Worm (Caenorhabditis elegans): ENCODE results near the gene acr-18.

The acr-18 gene

ce11 chrV:15562541-15562940 lies 3.6 kb upstream of the acr-18 start:
- no peak for TF ChIP-seq zim-3 (tag; optimal IDR thresholded peaks at IDR 0.05)
- TF ChIP-seq mcd-1 (GFP tag; IDR thresholded peaks at IDR 0.05) = no peak
- TF ChIP-seq die-1 (tag; optimal IDR thresholded peaks at IDR 0.05) = no peak
- TF ChIP-seq attf-3 (GFP tag; conservative IDR thresholded peaks at IDR 0.05) = no peak
- no peak for TF ChIP-seq Y56A3A.18 (GFP tag; IDR thresholded peaks at IDR 0.05)
- TF ChIP-seq tbx-9 (tag; optimal IDR thresholded peaks at IDR 0.05; ENCODE audit: borderline replicate concordance) = no peak
- no peak for TF ChIP-seq K12H6.12 (tag; optimal IDR thresholded peaks at IDR 0.05)
- peak; percentile 66; the same call in 1 of the 2 replicates for TF ChIP-seq nfyb-1 (GFP tag; IDR thresholded peaks at IDR 0.05)
- no peak for TF ChIP-seq ztf-6 (GFP tag; IDR thresholded peaks at IDR 0.05)
- no peak for TF ChIP-seq B0019.2 (GFP tag; conservative IDR thresholded peaks at IDR 0.05)
- TF ChIP-seq F39B2.1 (GFP tag; IDR thresholded peaks at IDR 0.05) = no peak
- no peak for TF ChIP-seq F33H1.4 (GFP tag; IDR thresholded peaks at IDR 0.05)
- TF ChIP-seq lin-40 (tag; optimal IDR thresholded peaks at IDR 0.05) = no peak
- no peak for TF ChIP-seq Y79H2A.3 (GFP tag; conservative IDR thresholded peaks at IDR 0.05)
- TF ChIP-seq Y67H2A.10 (GFP tag; conservative IDR thresholded peaks at IDR 0.05) = no peak
- TF ChIP-seq zfh-2 (GFP tag; conservative IDR thresholded peaks at IDR 0.05) = peak; percentile 46

DNA sequence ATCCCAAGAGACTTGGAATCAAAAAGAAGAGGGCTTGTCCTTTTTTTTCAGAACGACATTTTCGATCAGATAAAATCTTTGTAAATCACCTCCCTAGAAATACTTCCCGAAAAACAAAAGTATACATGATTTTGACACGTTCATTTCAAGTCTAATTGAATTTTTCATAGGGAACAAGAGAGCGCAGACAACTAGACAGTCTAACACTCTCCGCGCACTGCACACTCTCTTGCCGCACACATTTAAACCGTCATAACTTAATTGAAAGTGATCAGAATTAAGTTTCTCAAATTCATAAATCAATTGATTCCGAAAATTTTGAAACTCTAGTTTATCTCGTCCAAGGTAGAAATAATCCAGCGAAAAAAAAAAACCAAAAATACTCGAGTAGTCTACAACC lies 782 bp upstream of the acr-18 start:
- TF ChIP-seq ekl-4 (GFP tag; IDR thresholded peaks at IDR 0.05) (no peak), F55B11.4 (tag; optimal IDR thresholded peaks at IDR 0.05; ENCODE audit: borderline replicate concordance, insufficient read depth) (no peak), lsl-1 (GFP tag; optimal IDR thresholded peaks at IDR 0.05) (no peak), B0035.1 (tag; optimal IDR thresholded peaks at IDR 0.05) (no peak), F57A8.1 (GFP tag; optimal IDR thresholded peaks at IDR 0.05) (no peak), Y79H2A.3 (GFP tag; conservative IDR thresholded peaks at IDR 0.05) (no peak), snpc-4 (GFP tag; optimal IDR thresholded peaks at IDR 0.05) (no peak), snpc-4 (tag; optimal IDR thresholded peaks at IDR 0.05) (no peak), F57C9.4 (tag; optimal IDR thresholded peaks at IDR 0.05) (no peak), pbrm-1 (GFP tag; IDR thresholded peaks at IDR 0.05) (no peak), xnd-1 (tag; optimal IDR thresholded peaks at IDR 0.05) (no peak), F33H1.4 (GFP tag; IDR thresholded peaks at IDR 0.05) (no peak), Y67H2A.10 (GFP tag; conservative IDR thresholded peaks at IDR 0.05) (no peak), hlh-12 (tag; optimal IDR thresholded peaks at IDR 0.05) (no peak), madf-8 (GFP tag; conservative IDR thresholded peaks at IDR 0.05) (no peak), nhr-80 (tag; optimal IDR thresholded peaks at IDR 0.05) (no peak)

ce11 chrV:15553869-15554268 lies 5.1 kb downstream of the acr-18 start:
- TF ChIP-seq tbp1 (GFP tag; optimal IDR thresholded peaks at IDR 0.05) (peak; percentile 95), madf-3 (GFP tag; IDR thresholded peaks at IDR 0.05) (no peak), lin-54 (GFP tag; optimal IDR thresholded peaks at IDR 0.05) (peak; percentile 18), die-1 (tag; optimal IDR thresholded peaks at IDR 0.05) (peak; percentile 48), hmg-1.2 (GFP tag; IDR thresholded peaks at IDR 0.05) (peak; percentile 68), F23B12.7 (tag; optimal IDR thresholded peaks at IDR 0.05; ENCODE audit: insufficient read depth) (peak; percentile 20), hsf-1 (GFP tag; IDR thresholded peaks at IDR 0.05) (no peak), dox-1 (GFP tag; IDR thresholded peaks at IDR 0.05) (peak; percentile 54), F33H1.4 (GFP tag; IDR thresholded peaks at IDR 0.05) (0 out of 2 replicates have a peak, but pooled peaks have one; percentile 17), mcd-1 (GFP tag; IDR thresholded peaks at IDR 0.05) (peak; percentile 29; the same call in 1 of the 2 replicates), nhr-90 (tag; optimal IDR thresholded peaks at IDR 0.05) (peak; percentile 4), ztf-18 (tag; optimal IDR thresholded peaks at IDR 0.05) (peak; percentile 24), ekl-4 (GFP tag; IDR thresholded peaks at IDR 0.05) (no peak), efl-1 (GFP tag; optimal IDR thresholded peaks at IDR 0.05) (no peak), ztf-25 (GFP tag; IDR thresholded peaks at IDR 0.05) (0 out of 2 replicates have a peak, but pooled peaks have one; percentile 44), rpc-1 (optimal IDR thresholded peaks at IDR 0.05) (peak; percentile 67), rpc-1 (tag; optimal IDR thresholded peaks at IDR 0.05) (peak; percentile 77), him-1 (tag; optimal IDR thresholded peaks at IDR 0.05) (peak; percentile 63), C06A6.2 (GFP tag; conservative IDR thresholded peaks at IDR 0.05) (no peak), cebp-1 (GFP tag; IDR thresholded peaks at IDR 0.05) (no peak), cebp-1 (tag; optimal IDR thresholded peaks at IDR 0.05) (peak; percentile 12), C17E4.6 (GFP tag; IDR thresholded peaks at IDR 0.05) (no peak), pbrm-1 (GFP tag; IDR thresholded peaks at IDR 0.05) (peak; percentile 15; the same call in 1 of the 2 replicates)
